Fruit fly (Drosophila melanogaster): ENCODE data around the gene Cda5.

DNA sequence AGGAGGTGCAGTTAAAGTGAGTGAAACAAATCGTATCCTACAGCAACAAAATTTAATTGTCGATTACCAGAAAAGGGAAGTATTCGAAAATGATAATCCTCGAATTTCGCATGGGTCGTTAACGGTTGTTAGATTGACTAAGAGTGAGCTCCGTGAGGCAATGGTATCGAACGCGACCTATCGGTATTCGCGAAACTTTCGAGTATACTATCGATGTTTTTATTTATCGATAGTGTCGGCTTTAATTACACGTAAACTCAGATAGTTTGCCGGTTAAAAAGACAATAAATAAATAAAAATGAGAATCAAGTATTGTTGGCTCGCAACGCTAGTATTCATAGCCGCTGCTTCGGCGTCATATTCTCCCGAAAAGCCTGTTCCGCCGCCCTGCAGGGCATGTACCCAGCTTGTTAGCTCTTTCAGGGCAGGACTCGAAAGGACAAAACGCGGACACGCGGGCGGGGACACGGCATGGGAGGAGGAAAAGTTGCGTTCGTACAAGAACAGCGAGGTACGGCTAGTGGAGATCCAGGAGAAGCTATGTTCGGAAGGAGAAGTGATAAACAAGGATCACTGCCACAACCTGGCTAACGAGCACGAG lies 37.1 kb upstream of the Cda5 start, which contains the start of gene Creld:
- TF ChIP-seq insv (optimal IDR thresholded peaks at IDR 0.05): no peak
- TF ChIP-seq Myc (optimal IDR thresholded peaks at IDR 0.05): no peak
- TF ChIP-seq Sin3A (optimal IDR thresholded peaks at IDR 0.05): no peak
- no peak for TF ChIP-seq psq (optimal IDR thresholded peaks at IDR 0.05)
- TF ChIP-seq h (optimal IDR thresholded peaks at IDR 0.05): no peak
- TF ChIP-seq ttk (optimal IDR thresholded peaks at IDR 0.05): no peak
